Worm (Caenorhabditis elegans) whole organism, L4 larva: ENCODE data around the gene Y55F3AM.9.

Experiments used
- F49E8.2 ChIP-seq: sonication (generic microtip); optimal IDR thresholded peaks from 2 replicates; lab custom pipeline; 2016; ENCODE audit warnings: missing compliant biosample characterization, mild to moderate bottlenecking, missing genetic modification characterization, borderline replicate concordance
- attf-4 ChIP-seq: sonication (generic microtip); optimal IDR thresholded peaks from 3 replicates; lab custom pipeline; 2017; ENCODE audit warnings: missing biosample characterization, missing genetic modification characterization
- ceh-82 ChIP-seq: sonication (generic microtip); optimal IDR thresholded peaks from 2 replicates; lab custom pipeline; 2017; ENCODE audit warnings: missing biosample characterization, missing genetic modification characterization
- dpl-1 ChIP-seq: fragments of 150-350 bp; optimal IDR thresholded peaks from 2 replicates; lab custom pipeline; 2014; ENCODE audit warnings: missing biosample characterization, missing genetic modification reagents, missing genetic modification characterization
- fkh-10 ChIP-seq: fragments of 150-350 bp; optimal IDR thresholded peaks from 2 replicates; lab custom pipeline; 2014; ENCODE audit warnings: missing biosample characterization, missing genetic modification reagents, missing genetic modification characterization
- hlh-30 ChIP-seq: sonication (generic microtip); optimal IDR thresholded peaks from 2 replicates; lab custom pipeline; 2017; ENCODE audit warnings: antibody characterized with exemption, mild to moderate bottlenecking, missing genetic modification characterization, missing compliant biosample characterization; ENCODE audit not compliant: insufficient read depth
- nhr-237 ChIP-seq: sonication (generic microtip); optimal IDR thresholded peaks from 2 replicates; lab custom pipeline; 2017; ENCODE audit warnings: missing biosample characterization, missing genetic modification characterization
- pha-4 ChIP-seq, 2 experiments: fragments of 150-350 bp in 1 of 2; fragments of 200-800 bp in 1 of 2; sonication (Bioruptor generic) in 1 of 2; IDR thresholded peaks in 1 of 2; optimal IDR thresholded peaks in 1 of 2; 2 replicates each; pipeline versions ENCODE4 v1.3.6 to Lab custom; 2014 to 2022; ENCODE audit warnings: missing genetic modification characterization in 2 of 2, missing genetic modification reagents in 2 of 2, missing biosample characterization in 1 of 2, missing compliant biosample characterization in 1 of 2
- unc-130 ChIP-seq: sonication (generic microtip); optimal IDR thresholded peaks from 2 replicates; lab custom pipeline; 2016; ENCODE audit warnings: missing genetic modification reagents, missing genetic modification characterization, missing compliant biosample characterization
- unc-62 ChIP-seq, 3 experiments: fragments of 150-350 bp in 1 of 3; sonication (generic microtip); optimal IDR thresholded peaks in 2 of 3; peaks in 1 of 3; 1 replicate in 1 of 3; 2 replicates in 2 of 3; lab custom pipeline; 2014 to 2017; ENCODE audit warnings: missing biosample characterization in 3 of 3, missing genetic modification characterization in 3 of 3, missing genetic modification reagents in 3 of 3, missing genotype in 1 of 3
- zag-1 ChIP-seq: fragments of 150-350 bp; optimal IDR thresholded peaks from 2 replicates; lab custom pipeline; 2014; ENCODE audit warnings: missing biosample characterization, missing genetic modification characterization

DNA sequence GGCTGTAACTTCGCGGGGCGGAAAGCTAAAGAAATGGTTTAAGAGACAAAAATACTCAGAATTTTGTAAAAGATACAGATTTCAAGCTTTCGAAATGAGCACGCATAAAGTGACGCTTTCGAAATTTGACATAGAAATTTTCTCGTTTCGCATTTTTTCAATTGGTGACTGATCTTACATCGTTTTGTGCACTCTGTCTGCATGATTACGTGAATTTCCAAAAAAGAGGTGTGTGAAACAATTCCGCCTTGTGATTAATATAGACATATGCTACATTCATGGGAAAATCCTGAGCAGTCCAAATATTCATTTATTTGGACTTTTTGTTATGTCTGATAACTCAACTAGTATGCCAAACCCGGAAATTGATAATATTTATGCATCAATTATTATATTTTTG is 36.1 kb upstream of the Y55F3AM.9 start, which contains the start of gene srx-12:
- no peak for TF ChIP-seq dpl-1
- TF ChIP-seq nhr-237 = no peak
- no peak for TF ChIP-seq unc-130 (GFP tag; lab: Kevin White, UChicago)
- TF ChIP-seq unc-62 (GFP tag; optimal IDR thresholded peaks at IDR 0.05 in 1 of 2; lab: Kevin White, UChicago) = no peak
- TF ChIP-seq unc-62 (tag; optimal IDR thresholded peaks at IDR 0.05; lab: Kevin White, UChicago) = no peak
- TF ChIP-seq attf-4 = no peak
- TF ChIP-seq fkh-10 (GFP tag; lab: Kevin White, UChicago) = no peak
- TF ChIP-seq hlh-30 = no peak
- TF ChIP-seq F49E8.2 (tag; lab: Kevin White, UChicago) = no peak
- TF ChIP-seq zag-1 (tag; lab: Kevin White, UChicago) = no peak
- no peak for TF ChIP-seq ceh-82 (tag; lab: Kevin White, UChicago)
- TF ChIP-seq pha-4 (GFP tag; IDR thresholded peaks at IDR 0.05; lab: Robert Waterston, UW) = no peak
- TF ChIP-seq pha-4 (tag; optimal IDR thresholded peaks at IDR 0.05; lab: Kevin White, UChicago) = no peak
